Comparison of ENCODE assay signal across 5 fruit fly cellular contexts in genomic region chrX:14122662-14123372, dm6.
A peak's percentile ranks its signal among the peaks of the same experiment; 100 is the strongest.
TF ChIP-seq lines count a peak whose summit lies in the region.

No protein-coding gene starts in this region.

- TF ChIP-seq CTCF in S2 (optimal IDR thresholded peaks at IDR 0.05; lab: Kevin White, UChicago), result peak; percentile 52 to 65
- TF ChIP-seq CTCF in whole organism, embryonic (GFP tag; optimal IDR thresholded peaks at IDR 0.05; lab: Kevin White, UChicago), result peak; percentile 68

TF ChIP-seq in whole organism, embryonic, 481 proteins besides CTCF, POLR2A, EP300 and RAD21:
- TF ChIP-seq nerfin-2 (GFP tag; IDR thresholded peaks at IDR 0.05; lab: Robert Waterston, UW; ENCODE audit: partially characterized antibody) (no peak), CG18476 (GFP tag; optimal IDR thresholded peaks at IDR 0.05; lab: Kevin White, UChicago) (no peak)

TF ChIP-seq in whole organism, prepupa, 60 proteins besides CTCF, POLR2A, EP300 and RAD21 (continues in another document):
- TF ChIP-seq esn (GFP tag; optimal IDR thresholded peaks at IDR 0.05; lab: Kevin White, UChicago) (peak; percentile 23), fd59A (GFP tag; optimal IDR thresholded peaks at IDR 0.05; lab: Kevin White, UChicago) (peak; percentile 7), CG6276 (GFP tag; optimal IDR thresholded peaks at IDR 0.05; lab: Kevin White, UChicago) (no peak), Hr4 (GFP tag; optimal IDR thresholded peaks at IDR 0.05; lab: Kevin White, UChicago) (no peak), Blimp-1 (GFP tag; optimal IDR thresholded peaks at IDR 0.05; lab: Kevin White, UChicago) (no peak), Hr39 (GFP tag; optimal IDR thresholded peaks at IDR 0.05; lab: Kevin White, UChicago) (no peak), CG31627 (GFP tag; optimal IDR thresholded peaks at IDR 0.05; lab: Kevin White, UChicago) (no peak), Eip78C (GFP tag; lab: Kevin White, UChicago) (peak; percentile 23), dac (GFP tag; optimal IDR thresholded peaks at IDR 0.05; lab: Kevin White, UChicago) (no peak), CG32006 (GFP tag; optimal IDR thresholded peaks at IDR 0.05; lab: Kevin White, UChicago) (peak; percentile 30), CG9139 (GFP tag; optimal IDR thresholded peaks at IDR 0.05; lab: Kevin White, UChicago) (no peak), svp (GFP tag; lab: Kevin White, UChicago) (peak; percentile 48), Ets96B (tag; optimal IDR thresholded peaks at IDR 0.05; lab: Kevin White, UChicago) (peak; percentile 22), CG15336 (GFP tag; IDR thresholded peaks at IDR 0.05; lab: Robert Waterston, UW) (no peak), Gug (GFP tag; IDR thresholded peaks at IDR 0.05; lab: Robert Waterston, UW) (no peak), pdm3 (GFP tag; optimal IDR thresholded peaks at IDR 0.05; lab: Kevin White, UChicago) (no peak), CG16779 (tag; optimal IDR thresholded peaks at IDR 0.05; lab: Kevin White, UChicago) (no peak), Eip75B (GFP tag; optimal IDR thresholded peaks at IDR 0.05; lab: Kevin White, UChicago) (no peak), Hr38 (GFP tag; optimal IDR thresholded peaks at IDR 0.05; lab: Kevin White, UChicago) (no peak), eg (GFP tag; IDR thresholded peaks at IDR 0.05; lab: Robert Waterston, UW) (no peak), achi (GFP tag; optimal IDR thresholded peaks at IDR 0.05; lab: Kevin White, UChicago) (peak; percentile 26), salr (GFP tag; optimal IDR thresholded peaks at IDR 0.05; lab: Kevin White, UChicago) (no peak), CG1621 (tag; optimal IDR thresholded peaks at IDR 0.05; lab: Kevin White, UChicago) (no peak), spab (GFP tag; optimal IDR thresholded peaks at IDR 0.05; lab: Kevin White, UChicago) (no peak), fd85E (GFP tag; optimal IDR thresholded peaks at IDR 0.05; lab: Kevin White, UChicago) (no peak), CG8119 (GFP tag; IDR thresholded peaks at IDR 0.05; lab: Robert Waterston, UW) (no peak), vri (GFP tag; optimal IDR thresholded peaks at IDR 0.05; lab: Kevin White, UChicago) (no peak), cyc (GFP tag; optimal IDR thresholded peaks at IDR 0.05; lab: Kevin White, UChicago) (no peak), CG11902 (GFP tag; optimal IDR thresholded peaks at IDR 0.05; lab: Kevin White, UChicago) (no peak), CG10669 (GFP tag; optimal IDR thresholded peaks at IDR 0.05; lab: Kevin White, UChicago) (no peak), Smox (GFP tag; optimal IDR thresholded peaks at IDR 0.05; lab: Kevin White, UChicago) (no peak), Ets21C (GFP tag; optimal IDR thresholded peaks at IDR 0.05; lab: Kevin White, UChicago) (no peak)

TF ChIP-seq in whole organism, pupa, 21 proteins besides CTCF, POLR2A, EP300 and RAD21:
- TF ChIP-seq gl (tag; optimal IDR thresholded peaks at IDR 0.05; lab: Kevin White, UChicago) (no peak), CG13204 (GFP tag; optimal IDR thresholded peaks at IDR 0.05; lab: Kevin White, UChicago) (no peak), Pif1B (GFP tag; optimal IDR thresholded peaks at IDR 0.05; lab: Kevin White, UChicago) (no peak), CG4496 (GFP tag; IDR thresholded peaks at IDR 0.05; lab: Robert Waterston, UW) (no peak), CG34367 (tag; optimal IDR thresholded peaks at IDR 0.05; lab: Kevin White, UChicago) (peak; percentile 23), CG15710 (tag; optimal IDR thresholded peaks at IDR 0.05; lab: Kevin White, UChicago) (peak; percentile 56), CG12605 (GFP tag; IDR thresholded peaks at IDR 0.05; lab: Robert Waterston, UW) (no peak), rn (GFP tag; IDR thresholded peaks at IDR 0.05; lab: Robert Waterston, UW) (no peak), CG8301 (tag; optimal IDR thresholded peaks at IDR 0.05; lab: Kevin White, UChicago) (peak; percentile 9), Pif1A (GFP tag; optimal IDR thresholded peaks at IDR 0.05; lab: Kevin White, UChicago) (no peak), CG17806 (tag; optimal IDR thresholded peaks at IDR 0.05; lab: Kevin White, UChicago) (peak; percentile 45), CG8159 (tag; optimal IDR thresholded peaks at IDR 0.05; lab: Kevin White, UChicago) (peak; percentile 65), D1 (tag; optimal IDR thresholded peaks at IDR 0.05; lab: Kevin White, UChicago) (no peak), Snoo (tag; optimal IDR thresholded peaks at IDR 0.05; lab: Kevin White, UChicago) (peak; percentile 6), CG14655 (GFP tag; optimal IDR thresholded peaks at IDR 0.05; lab: Kevin White, UChicago) (peak; percentile 55), Ets98B (GFP tag; IDR thresholded peaks at IDR 0.05; lab: Robert Waterston, UW) (no peak), CG32121 (GFP tag; IDR thresholded peaks at IDR 0.05; lab: Robert Waterston, UW) (no peak), CG9948 (tag; optimal IDR thresholded peaks at IDR 0.05; lab: Kevin White, UChicago) (peak; percentile 46), EcR (GFP tag; optimal IDR thresholded peaks at IDR 0.05; lab: Kevin White, UChicago) (no peak)

TF ChIP-seq in whole organism, wandering third instar larva, 38 proteins besides CTCF, POLR2A, EP300 and RAD21:
- TF ChIP-seq HLH106 (tag; optimal IDR thresholded peaks at IDR 0.05; lab: Kevin White, UChicago) (peak; percentile 47), Sp1 (GFP tag; optimal IDR thresholded peaks at IDR 0.05; lab: Kevin White, UChicago) (peak; percentile 49), dmrt93B (GFP tag; optimal IDR thresholded peaks at IDR 0.05; lab: Kevin White, UChicago) (peak; percentile 12), foxo (GFP tag; optimal IDR thresholded peaks at IDR 0.05; lab: Kevin White, UChicago) (peak in 1 of 2 experiments; percentile 11), CG9705 (GFP tag; optimal IDR thresholded peaks at IDR 0.05; lab: Kevin White, UChicago) (no peak), N (GFP tag; optimal IDR thresholded peaks at IDR 0.05; lab: Kevin White, UChicago) (no peak)
TF ChIP-seq in whole organism, wandering third instar larva: peak in this region for 4.
